Fruit fly (Drosophila melanogaster) whole organism, embryonic: Measurements from ENCODE around the gene Ilp7.

ENCODE experiments used
- CG10147 ChIP-seq: fragments of 200-800 bp; sonication (Bioruptor generic); optimal IDR thresholded peaks from 2 replicates; lab custom pipeline; 2019; ENCODE audit warnings: missing biosample characterization, mild to moderate bottlenecking, missing genetic modification characterization, moderate library complexity
- CG11504 ChIP-seq: fragments of 200-800 bp; sonication (Bioruptor generic); optimal IDR thresholded peaks from 3 replicates; lab custom pipeline; 2019; ENCODE audit warnings: missing biosample characterization, mild to moderate bottlenecking, missing genetic modification characterization, moderate library complexity
- CG12391 ChIP-seq: fragments of 200-800 bp; sonication (Bioruptor generic); optimal IDR thresholded peaks from 3 replicates; lab custom pipeline; 2018; ENCODE audit warnings: missing biosample characterization, mild to moderate bottlenecking, missing genetic modification characterization, moderate library complexity
- CG1529 ChIP-seq: fragments of 200-800 bp; sonication (Bioruptor generic); optimal IDR thresholded peaks from 3 replicates; lab custom pipeline; 2018; ENCODE audit warnings: missing biosample characterization, missing genetic modification characterization
- CG1603 ChIP-seq: fragments of 200-800 bp; sonication (Bioruptor generic); optimal IDR thresholded peaks from 2 replicates; lab custom pipeline; 2019; ENCODE audit warnings: missing biosample characterization, mild to moderate bottlenecking, missing genetic modification characterization, moderate library complexity
- CG17328 ChIP-seq: fragments of 200-800 bp; sonication (Bioruptor generic); IDR thresholded peaks from 2 replicates; pipeline ENCODE4 v1.3.6; 2022; ENCODE audit warnings: missing biosample characterization, missing genetic modification characterization
- CG17359 ChIP-seq: fragments of 200-800 bp; sonication (Bioruptor generic); optimal IDR thresholded peaks from 3 replicates; lab custom pipeline; 2018; ENCODE audit warnings: missing biosample characterization, mild to moderate bottlenecking, missing genetic modification characterization, moderate library complexity
- CG2712 ChIP-seq: fragments of 200-800 bp; optimal IDR thresholded peaks from 3 replicates; lab custom pipeline; 2019; ENCODE audit warnings: missing biosample characterization, mild to moderate bottlenecking, missing genetic modification characterization, moderate library complexity
- CG31441 ChIP-seq: fragments of 200-800 bp; sonication (Bioruptor generic); IDR thresholded peaks from 2 replicates; pipeline ENCODE4 v1.3.6; 2022; ENCODE audit warnings: missing biosample characterization, missing genetic modification characterization
- CG33557 ChIP-seq: fragments of 200-800 bp; sonication (Bioruptor generic); optimal IDR thresholded peaks from 2 replicates; lab custom pipeline; 2019; ENCODE audit warnings: missing biosample characterization, mild to moderate bottlenecking, missing genetic modification characterization, moderate library complexity
- CG3847 ChIP-seq: fragments of 200-800 bp; sonication (Bioruptor generic); IDR thresholded peaks from 2 replicates; pipeline ENCODE4 v1.3.6; 2022; ENCODE audit warnings: missing biosample characterization, missing genetic modification characterization
- CG4424 ChIP-seq: fragments of 200-800 bp; sonication (Bioruptor generic); optimal IDR thresholded peaks from 3 replicates; lab custom pipeline; 2016; ENCODE audit warnings: missing biosample characterization, missing genetic modification characterization
- CG4707 ChIP-seq: fragments of 200-800 bp; sonication (Bioruptor generic); optimal IDR thresholded peaks from 2 replicates; lab custom pipeline; 2018; ENCODE audit warnings: missing biosample characterization, mild to moderate bottlenecking, missing genetic modification characterization, moderate library complexity
- CG6254 ChIP-seq: fragments of 200-800 bp; sonication (Bioruptor generic); optimal IDR thresholded peaks from 3 replicates; lab custom pipeline; 2017; ENCODE audit warnings: mild to moderate bottlenecking, missing biosample characterization, missing genetic modification reagents, missing genetic modification characterization
- CG8388 ChIP-seq: fragments of 200-800 bp; sonication (Bioruptor generic); optimal IDR thresholded peaks from 2 replicates; lab custom pipeline; 2019; ENCODE audit warnings: missing biosample characterization, mild to moderate bottlenecking, missing genetic modification characterization, moderate library complexity
- D19A ChIP-seq: fragments of 200-800 bp; optimal IDR thresholded peaks from 3 replicates; lab custom pipeline; 2019; ENCODE audit warnings: missing biosample characterization, mild to moderate bottlenecking, missing genetic modification characterization, moderate library complexity
- H15 ChIP-seq: fragments of 200-800 bp; sonication (Bioruptor generic); IDR thresholded peaks from 3 replicates; pipeline ENCODE4 v1.3.6; 2022; ENCODE audit warnings: missing biosample characterization, missing genetic modification characterization
- Hmr ChIP-seq: fragments of 200-800 bp; sonication (Bioruptor generic); optimal IDR thresholded peaks from 3 replicates; lab custom pipeline; 2017; ENCODE audit warnings: mild to moderate bottlenecking, missing biosample characterization, missing genetic modification reagents, missing genetic modification characterization
- Hr51 ChIP-seq, 2 experiments: fragments of 200-800 bp; sonication (Bioruptor generic); optimal IDR thresholded peaks; 2 replicates in 1 of 2; 3 replicates in 1 of 2; lab custom pipeline; 2016 to 2018; ENCODE audit warnings: missing biosample characterization in 2 of 2, missing genetic modification characterization in 2 of 2, mild to moderate bottlenecking in 1 of 2, moderate library complexity in 1 of 2
- Med ChIP-seq: fragments of 200-800 bp; sonication (Bioruptor generic); peaks from one replicate; lab custom pipeline; 2016; ENCODE audit warnings: missing biosample characterization, missing genetic modification characterization, mild to moderate bottlenecking, inconsistent platforms, moderate library complexity
- Meics ChIP-seq: fragments of 200-800 bp; sonication (Bioruptor generic); optimal IDR thresholded peaks from 2 replicates; lab custom pipeline; 2017; ENCODE audit warnings: missing biosample characterization, mild to moderate bottlenecking, missing genetic modification characterization
- Mes4 ChIP-seq: fragments of 200-800 bp; sonication (Bioruptor generic); optimal IDR thresholded peaks from 2 replicates; lab custom pipeline; 2016; ENCODE audit warnings: missing biosample characterization, missing genetic modification characterization
- Rx ChIP-seq: fragments of 200-800 bp; sonication (Bioruptor generic); IDR thresholded peaks from 2 replicates; pipeline ENCODE4 v1.3.6; 2022; ENCODE audit warnings: missing biosample characterization, missing genetic modification characterization
- Sox102F ChIP-seq: fragments of 200-800 bp; sonication (Bioruptor generic); optimal IDR thresholded peaks from 2 replicates; lab custom pipeline; 2018; ENCODE audit warnings: missing biosample characterization, mild to moderate bottlenecking, missing genetic modification characterization, moderate library complexity
- Xrp1 ChIP-seq: fragments of 200-800 bp; sonication (Bioruptor generic); IDR thresholded peaks from 2 replicates; pipeline ENCODE4 v1.3.6; 2022; ENCODE audit warnings: missing biosample characterization, missing genetic modification characterization
- az2 ChIP-seq: fragments of 200-800 bp; sonication (Bioruptor generic); optimal IDR thresholded peaks from 3 replicates; lab custom pipeline; 2016; ENCODE audit warnings: missing biosample characterization, missing genetic modification characterization
- bsh ChIP-seq, 2 experiments: fragments of 200-800 bp; sonication (Bioruptor generic); optimal IDR thresholded peaks; 2 replicates each; lab custom pipeline; 2017 to 2018; ENCODE audit warnings: mild to moderate bottlenecking in 2 of 2, missing biosample characterization in 2 of 2, missing genetic modification characterization in 2 of 2, moderate library complexity in 1 of 2
- cwo ChIP-seq: fragments of 200-800 bp; sonication (Bioruptor generic); optimal IDR thresholded peaks from 3 replicates; lab custom pipeline; 2017; ENCODE audit warnings: missing biosample characterization, missing genetic modification characterization, mild to moderate bottlenecking, moderate library complexity, missing genetic modification reagents
- da ChIP-seq: fragments of 200-800 bp; sonication (Bioruptor generic); optimal IDR thresholded peaks from 2 replicates; lab custom pipeline; 2016; ENCODE audit warnings: missing biosample characterization, missing genetic modification characterization
- dmrt11E ChIP-seq: fragments of 200-800 bp; sonication (Bioruptor generic); optimal IDR thresholded peaks from 3 replicates; lab custom pipeline; 2018; ENCODE audit warnings: missing biosample characterization, mild to moderate bottlenecking, missing genetic modification characterization, moderate library complexity
- dmrt99B ChIP-seq: fragments of 200-800 bp; sonication (Bioruptor generic); optimal IDR thresholded peaks from 2 replicates; lab custom pipeline; 2018; ENCODE audit warnings: missing biosample characterization, mild to moderate bottlenecking, missing genetic modification characterization, moderate library complexity
- dpn ChIP-seq, 2 experiments: fragments of 200-800 bp; sonication (Bioruptor generic); optimal IDR thresholded peaks; 3 replicates each; lab custom pipeline; 2016; ENCODE audit warnings: missing biosample characterization in 2 of 2, missing genetic modification characterization in 2 of 2
- gcm ChIP-seq: fragments of 200-800 bp; sonication (Bioruptor generic); optimal IDR thresholded peaks from 2 replicates; lab custom pipeline; 2019; ENCODE audit warnings: missing biosample characterization, mild to moderate bottlenecking, missing genetic modification characterization, moderate library complexity
- gem ChIP-seq: fragments of 200-800 bp; sonication (Bioruptor generic); optimal IDR thresholded peaks from 2 replicates; lab custom pipeline; 2019; ENCODE audit warnings: missing biosample characterization, mild to moderate bottlenecking, missing genetic modification characterization, moderate library complexity
- grn ChIP-seq: fragments of 200-800 bp; sonication (Bioruptor generic); optimal IDR thresholded peaks from 3 replicates; lab custom pipeline; 2017; ENCODE audit warnings: missing biosample characterization, missing genetic modification characterization
- gsb-n ChIP-seq: fragments of 200-800 bp; sonication (Bioruptor generic); optimal IDR thresholded peaks from 3 replicates; lab custom pipeline; 2018; ENCODE audit warnings: missing biosample characterization, mild to moderate bottlenecking, missing genetic modification characterization
- lbe ChIP-seq: fragments of 200-800 bp; sonication (Bioruptor generic); optimal IDR thresholded peaks from 2 replicates; lab custom pipeline; 2016; ENCODE audit warnings: missing biosample characterization, mild to moderate bottlenecking, missing genetic modification characterization
- maf-S ChIP-seq: fragments of 200-800 bp; sonication (Bioruptor generic); optimal IDR thresholded peaks from 2 replicates; lab custom pipeline; 2016; ENCODE audit warnings: missing biosample characterization, missing genetic modification characterization
- nerfin-2 ChIP-seq: fragments of 200-800 bp; sonication (Bioruptor generic); IDR thresholded peaks from 2 replicates; pipeline ENCODE4 v1.3.6; 2022; ENCODE audit warnings: missing biosample characterization, missing genetic modification characterization; ENCODE audit not compliant: partially characterized antibody
- phol ChIP-seq: fragments of 200-800 bp; sonication (Bioruptor generic); optimal IDR thresholded peaks from 3 replicates; lab custom pipeline; 2018; ENCODE audit warnings: missing biosample characterization, mild to moderate bottlenecking, missing genetic modification characterization, moderate library complexity
- pnt ChIP-seq: fragments of 200-800 bp; sonication (Bioruptor generic); optimal IDR thresholded peaks from 3 replicates; lab custom pipeline; 2016; ENCODE audit warnings: missing biosample characterization, missing genetic modification characterization
- prd ChIP-seq, 3 experiments: fragments of >200 bp in 2 of 3; fragments of 200-800 bp in 1 of 3; sonication (Bioruptor generic) in 1 of 3; optimal IDR thresholded peaks in 2 of 3; IDR thresholded peaks in 1 of 3; 2 replicates in 2 of 3; 3 replicates in 1 of 3; pipeline versions ENCODE4 v1.3.6 to Lab custom; 2017 to 2022; ENCODE audit warnings: missing biosample characterization in 1 of 3, missing genetic modification characterization in 1 of 3
- sens ChIP-seq: fragments of 200-800 bp; sonication (Bioruptor generic); peaks from one replicate; lab custom pipeline; 2016; ENCODE audit warnings: missing biosample characterization, missing genetic modification characterization
- slbo ChIP-seq: fragments of 200-800 bp; sonication (Bioruptor generic); IDR thresholded peaks from 2 replicates; pipeline ENCODE4 v1.3.6; 2022; ENCODE audit warnings: missing biosample characterization, missing genetic modification characterization
- trem ChIP-seq: fragments of 200-800 bp; optimal IDR thresholded peaks from 3 replicates; lab custom pipeline; 2019; ENCODE audit warnings: missing biosample characterization, mild to moderate bottlenecking, missing genetic modification characterization, moderate library complexity
- unpg ChIP-seq: fragments of 200-800 bp; sonication (Bioruptor generic); optimal IDR thresholded peaks from 3 replicates; lab custom pipeline; 2018; ENCODE audit warnings: missing biosample characterization, mild to moderate bottlenecking, missing genetic modification characterization, moderate library complexity
- vnd ChIP-seq: fragments of 200-800 bp; sonication (Bioruptor generic); IDR thresholded peaks from 3 replicates; pipeline ENCODE4 v1.3.6; 2022; ENCODE audit warnings: missing biosample characterization, missing genetic modification characterization; ENCODE audit not compliant: partially characterized antibody

Ilp7 gene

dm6 chrX:3681729-3682482 is 14.5 kb downstream of the Ilp7 start (continued):
- no peak for TF ChIP-seq da (GFP tag; lab: Kevin White, UChicago)
- peak; percentile 42 for TF ChIP-seq unpg (GFP tag; lab: Kevin White, UChicago)
- no peak for TF ChIP-seq Rx (GFP tag; lab: Robert Waterston, UW)
- TF ChIP-seq CG17328 (GFP tag; lab: Robert Waterston, UW) = peak; percentile 7; the same call in 1 of the 2 replicates
- no peak for TF ChIP-seq pnt
- peak; percentile 68 for TF ChIP-seq CG31441 (GFP tag; lab: Robert Waterston, UW)
- peak; percentile 8 for TF ChIP-seq CG4424 (GFP tag; lab: Kevin White, UChicago)
- TF ChIP-seq CG6254 (GFP tag; lab: Kevin White, UChicago) = peak; percentile 17
- TF ChIP-seq H15 (GFP tag; lab: Robert Waterston, UW) = no peak
- TF ChIP-seq CG11504 = peak; percentile 46
- no peak for TF ChIP-seq Hmr (GFP tag; lab: Kevin White, UChicago)
- TF ChIP-seq D19A (tag; lab: Kevin White, UChicago) = peak; percentile 9
- peak; percentile 45 for TF ChIP-seq gem (tag; lab: Kevin White, UChicago)
- TF ChIP-seq Med = peak; percentile 72
- TF ChIP-seq Hr51 (GFP tag; optimal IDR thresholded peaks at IDR 0.05; lab: Kevin White, UChicago) = peak in 1 of 2 experiments; percentile 35
- peak; percentile 52 for TF ChIP-seq phol (tag; lab: Kevin White, UChicago)
- TF ChIP-seq az2 (GFP tag; lab: Kevin White, UChicago) = peak; percentile 27
- peak; percentile 5 for TF ChIP-seq dmrt11E (tag; lab: Kevin White, UChicago)
- TF ChIP-seq slbo (GFP tag; lab: Robert Waterston, UW) = no peak
- peak; percentile 19 for TF ChIP-seq CG1529
- TF ChIP-seq CG10147 (GFP tag; lab: Kevin White, UChicago) = no peak
- peak; percentile 91 for TF ChIP-seq gcm (GFP tag; lab: Kevin White, UChicago)
- peak; percentile 26 for TF ChIP-seq CG17359
- TF ChIP-seq CG2712 (tag; lab: Kevin White, UChicago) = peak; percentile 34
- no peak for TF ChIP-seq prd (optimal IDR thresholded peaks at IDR 0.05; lab: Kevin White, UChicago)
- 0 out of 3 replicates have a peak, but pooled peaks have one; percentile 27 for TF ChIP-seq prd (GFP tag; IDR thresholded peaks at IDR 0.05; lab: Robert Waterston, UW)
- TF ChIP-seq CG8388 = peak; percentile 42
- peak; percentile 73 for TF ChIP-seq CG1603 (tag; lab: Kevin White, UChicago)
- TF ChIP-seq dmrt99B (tag; lab: Kevin White, UChicago) = peak; percentile 52
- TF ChIP-seq lbe (GFP tag; lab: Kevin White, UChicago) = peak; percentile 69
- TF ChIP-seq gsb-n = peak; percentile 7
- no peak for TF ChIP-seq CG3847 (GFP tag; lab: Robert Waterston, UW)
- TF ChIP-seq nerfin-2 (GFP tag; lab: Robert Waterston, UW) = no peak
- no peak for TF ChIP-seq Mes4 (GFP tag; lab: Kevin White, UChicago)
- peak; percentile 73 for TF ChIP-seq sens (GFP tag; lab: Kevin White, UChicago)
- peak in 1 of 2 experiments; percentile 28 for TF ChIP-seq dpn (GFP tag; optimal IDR thresholded peaks at IDR 0.05; lab: Kevin White, UChicago)
- peak; percentile 13 for TF ChIP-seq CG12391 (tag; lab: Kevin White, UChicago)
- TF ChIP-seq Sox102F (GFP tag; lab: Kevin White, UChicago) = peak; percentile 60
- TF ChIP-seq grn (GFP tag; lab: Kevin White, UChicago) = no peak
- peak; percentile 68 for TF ChIP-seq Meics
- TF ChIP-seq bsh (GFP tag; optimal IDR thresholded peaks at IDR 0.05; lab: Kevin White, UChicago) = peak; percentile 58 to 89
- TF ChIP-seq trem = peak; percentile 21
- no peak for TF ChIP-seq vnd (GFP tag; lab: Robert Waterston, UW)
- peak; percentile 44 for TF ChIP-seq CG4707 (GFP tag; lab: Kevin White, UChicago)
- no peak for TF ChIP-seq maf-S (GFP tag; lab: Kevin White, UChicago)
- no peak for TF ChIP-seq CG33557 (GFP tag; lab: Kevin White, UChicago)
- peak; percentile 35; the same call in 1 of the 2 replicates for TF ChIP-seq Xrp1 (GFP tag; lab: Robert Waterston, UW)
- TF ChIP-seq cwo (GFP tag; lab: Kevin White, UChicago) = no peak
